Worm (Caenorhabditis elegans): ENCODE data around the gene ugt-3.

Gene ugt-3

ce11 chrV:12814481-12814882 is 14.4 kb upstream of the ugt-3 start (continued):
- TF ChIP-seq F26F4.8 (GFP tag; conservative IDR thresholded peaks at IDR 0.05) (no peak), dmd-6 (GFP tag; IDR thresholded peaks at IDR 0.05) (peak; percentile 51; the same call in 1 of the 2 replicates), hlh-30 (tag; optimal IDR thresholded peaks at IDR 0.05; ENCODE audit: insufficient read depth) (peak; percentile 93), mep-1 (tag; optimal IDR thresholded peaks at IDR 0.05) (peak; percentile 68), nhr-10 (tag; optimal IDR thresholded peaks at IDR 0.05) (no peak), aha-1 (tag) (peak; percentile 94), ceh-44 (GFP tag; IDR thresholded peaks at IDR 0.05) (no peak), lin-15B (tag; optimal IDR thresholded peaks at IDR 0.05) (no peak), ceh-82 (tag; optimal IDR thresholded peaks at IDR 0.05) (no peak), daf-8 (GFP tag; IDR thresholded peaks at IDR 0.05) (no peak), lin-13 (GFP tag; optimal IDR thresholded peaks at IDR 0.05) (no peak), daf-16 (GFP tag; optimal IDR thresholded peaks at IDR 0.05) (peak in 1 of 2 experiments; percentile 50), daf-16 (tag; optimal IDR thresholded peaks at IDR 0.05) (peak; percentile 30), unc-39 (tag; optimal IDR thresholded peaks at IDR 0.05) (no peak), ztf-11 (tag; optimal IDR thresholded peaks at IDR 0.05) (no peak), unc-62 (GFP tag; optimal IDR thresholded peaks at IDR 0.05 in 1 of 2) (peak in 1 of 2 experiments; percentile 98), unc-62 (tag; optimal IDR thresholded peaks at IDR 0.05) (no peak), zfp-3 (GFP tag; conservative IDR thresholded peaks at IDR 0.05) (no peak), ctbp-1 (GFP tag; IDR thresholded peaks at IDR 0.05) (peak; percentile 82), ceh-20 (GFP tag; IDR thresholded peaks at IDR 0.05) (peak; percentile 72), zag-1 (tag; optimal IDR thresholded peaks at IDR 0.05) (no peak), ceh-32 (tag; optimal IDR thresholded peaks at IDR 0.05; ENCODE audit: poor library complexity) (no peak), arid-1 (GFP tag; conservative IDR thresholded peaks at IDR 0.05) (no peak), F44E2.7 (GFP tag; IDR thresholded peaks at IDR 0.05) (no peak), spr-1 (tag; optimal IDR thresholded peaks at IDR 0.05) (no peak)

ce11 chrV:12814022-12814421 is 14.0 kb upstream of the ugt-3 start, which contains the start of gene ZC443.3:
TSS of gene ZC443.3 (minus strand) at chrV:12814122.
- TF ChIP-seq T20F7.1 (GFP tag; optimal IDR thresholded peaks at IDR 0.05): no peak
- no peak for TF ChIP-seq nhr-6 (tag; optimal IDR thresholded peaks at IDR 0.05)
- no peak for TF ChIP-seq daf-12 (tag; optimal IDR thresholded peaks at IDR 0.05)
- TF ChIP-seq lsy-2 (tag; optimal IDR thresholded peaks at IDR 0.05): no peak
- TF ChIP-seq daf-8 (GFP tag; IDR thresholded peaks at IDR 0.05): no peak
- TF ChIP-seq dmd-9 (GFP tag; IDR thresholded peaks at IDR 0.05): no peak
- no peak for TF ChIP-seq dmd-8 (GFP tag; IDR thresholded peaks at IDR 0.05)
- TF ChIP-seq unc-62 (GFP tag; optimal IDR thresholded peaks at IDR 0.05 in 1 of 2): no peak
- TF ChIP-seq unc-62 (tag; optimal IDR thresholded peaks at IDR 0.05): no peak
- no peak for TF ChIP-seq F10B5.3 (tag; optimal IDR thresholded peaks at IDR 0.05)
- no peak for TF ChIP-seq T26A8.4 (GFP tag; IDR thresholded peaks at IDR 0.05)
- no peak for TF ChIP-seq saeg-2 (GFP tag; IDR thresholded peaks at IDR 0.05)
- no peak for TF ChIP-seq lin-38 (GFP tag; IDR thresholded peaks at IDR 0.05)
- no peak for TF ChIP-seq nhr-77 (tag; optimal IDR thresholded peaks at IDR 0.05)

- TF ChIP-seq snpc-1.2 (GFP tag; IDR thresholded peaks at IDR 0.05) (no peak), madf-9 (GFP tag; conservative IDR thresholded peaks at IDR 0.05) (no peak), dpl-1 (GFP tag; optimal IDR thresholded peaks at IDR 0.05) (no peak), mep-1 (tag; optimal IDR thresholded peaks at IDR 0.05) (no peak), daf-8 (GFP tag; IDR thresholded peaks at IDR 0.05) (no peak), unc-130 (GFP tag; optimal IDR thresholded peaks at IDR 0.05) (no peak), ceh-32 (tag; optimal IDR thresholded peaks at IDR 0.05; ENCODE audit: poor library complexity) (no peak), nhr-111 (GFP tag; optimal IDR thresholded peaks at IDR 0.05) (no peak), gei-8 (GFP tag; optimal IDR thresholded peaks at IDR 0.05) (no peak), lin-1 (GFP tag; IDR thresholded peaks at IDR 0.05) (no peak), Y48G9A.11 (GFP tag; IDR thresholded peaks at IDR 0.05) (no peak), hmg-1.1 (GFP tag; IDR thresholded peaks at IDR 0.05) (0 out of 2 replicates have a peak, but pooled peaks have one; percentile 15), nhr-25 (tag; optimal IDR thresholded peaks at IDR 0.05; ENCODE audit: borderline replicate concordance, insufficient read depth) (no peak), arid-1 (GFP tag; conservative IDR thresholded peaks at IDR 0.05) (no peak), hlh-11 (tag; optimal IDR thresholded peaks at IDR 0.05) (no peak), T26A8.4 (GFP tag; IDR thresholded peaks at IDR 0.05) (peak; percentile 40), F44E2.7 (GFP tag; IDR thresholded peaks at IDR 0.05) (no peak), mdt-29 (GFP tag; IDR thresholded peaks at IDR 0.05) (no peak), T20F7.1 (GFP tag; optimal IDR thresholded peaks at IDR 0.05) (no peak), zfp-3 (GFP tag; conservative IDR thresholded peaks at IDR 0.05) (peak; percentile 6; the same call in 1 of the 2 replicates), madf-5 (GFP tag; IDR thresholded peaks at IDR 0.05) (no peak), ama-1 (optimal IDR thresholded peaks at IDR 0.05) (peak; percentile 13)
Measured at ce11 chrV:12811810-12812209, 11.7 kb upstream of the ugt-3 start.

All from whole organism, L4 larva.